Worm (Caenorhabditis elegans): ENCODE measurements around the gene nas-11.

DNA sequence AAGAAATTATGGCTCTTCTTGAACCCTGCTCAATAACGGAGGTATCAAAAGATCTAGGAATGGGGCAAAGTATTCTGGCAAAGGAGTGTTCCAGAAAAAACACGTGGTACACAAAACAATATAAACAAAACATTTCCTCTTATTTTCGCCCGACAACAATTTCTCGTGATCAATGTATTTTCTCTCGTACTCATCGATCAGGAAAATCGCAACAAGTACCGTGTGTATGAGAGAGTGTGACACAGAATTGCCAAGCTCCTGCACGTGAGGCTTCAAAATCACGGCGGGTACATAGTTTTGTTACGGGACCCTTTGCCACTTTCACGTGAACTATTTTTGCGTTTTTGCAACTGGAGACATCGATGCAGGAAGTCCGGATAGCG is 27.6 kb downstream of the nas-11 start:
- TF ChIP-seq ztf-23 (GFP tag; IDR thresholded peaks at IDR 0.05) (no peak), ref-1 (GFP tag; conservative IDR thresholded peaks at IDR 0.05) (no peak), cog-1 (tag; optimal IDR thresholded peaks at IDR 0.05) (no peak), flt-1 (GFP tag; IDR thresholded peaks at IDR 0.05) (no peak), ztf-29 (GFP tag; IDR thresholded peaks at IDR 0.05) (no peak), med-1 (GFP tag; optimal IDR thresholded peaks at IDR 0.05; ENCODE audit: insufficient read depth) (no peak)

All from whole organism, midembryonic.